Worm (Caenorhabditis elegans) whole organism, L1 larva: ENCODE results near the gene F55A11.6.
A peak's percentile ranks its signal among the peaks of the same experiment; 100 is the strongest.

Experiments
- C16A3.4 ChIP-seq: fragments of 150-350 bp; optimal IDR thresholded peaks from 2 replicates; lab custom pipeline; 2014; ENCODE audit warnings: missing biosample characterization, missing genetic modification characterization
- C34B4.2 ChIP-seq: sonication (generic microtip); optimal IDR thresholded peaks from 2 replicates; lab custom pipeline; 2017; ENCODE audit warnings: mild to moderate bottlenecking, missing genetic modification characterization, missing compliant biosample characterization
- alr-1 ChIP-seq: fragments of 200-800 bp; sonication (Bioruptor generic); optimal IDR thresholded peaks from 2 replicates; lab custom pipeline; 2018; ENCODE audit warnings: borderline replicate concordance, mild to moderate bottlenecking, missing genetic modification characterization, missing compliant biosample characterization
- aly-2 ChIP-seq: fragments of 150-350 bp; optimal IDR thresholded peaks from 2 replicates; lab custom pipeline; 2014; ENCODE audit warnings: missing biosample characterization, missing genetic modification characterization
- ceh-63 ChIP-seq: fragments of 200-800 bp; sonication (Bioruptor generic); optimal IDR thresholded peaks from 2 replicates; lab custom pipeline; 2018; ENCODE audit warnings: mild to moderate bottlenecking, missing genetic modification characterization, missing compliant biosample characterization
- ceh-82 ChIP-seq, 3 experiments: fragments of 150-350 bp in 1 of 3; sonication (generic microtip) in 2 of 3; optimal IDR thresholded peaks; 2 replicates each; lab custom pipeline; 2014 to 2017; ENCODE audit warnings: missing biosample characterization in 3 of 3, missing genetic modification characterization in 3 of 3
- ceh-90 ChIP-seq: sonication (generic microtip); optimal IDR thresholded peaks from 2 replicates; lab custom pipeline; 2016; ENCODE audit warnings: missing genetic modification characterization, missing compliant biosample characterization
- dsc-1 ChIP-seq: sonication (generic microtip); optimal IDR thresholded peaks from 2 replicates; lab custom pipeline; 2016; ENCODE audit warnings: mild to moderate bottlenecking, missing genetic modification characterization, missing compliant biosample characterization
- efl-1 ChIP-seq, 4 experiments: fragments of 150-350 bp; optimal IDR thresholded peaks in 3 of 4; peaks in 1 of 4; 1 replicate in 1 of 4; 2 replicates in 3 of 4; lab custom pipeline; 2014; ENCODE audit warnings: missing biosample characterization in 2 of 4, missing genetic modification characterization in 2 of 4, missing genetic modification reagents in 2 of 4
- egl-13 ChIP-seq: sonication (generic microtip); optimal IDR thresholded peaks from 2 replicates; lab custom pipeline; 2016; ENCODE audit warnings: missing genotype, missing genetic modification reagents, missing genetic modification characterization, missing compliant biosample characterization
- egl-27 ChIP-seq, 2 experiments: fragments of 150-350 bp in 1 of 2; sonication (generic microtip); optimal IDR thresholded peaks; 3 replicates each; lab custom pipeline; 2017 to 2018; ENCODE audit warnings: missing biosample characterization in 2 of 2, missing genetic modification characterization in 2 of 2, missing genetic modification reagents in 2 of 2
- elt-2 ChIP-seq: sonication (generic microtip); optimal IDR thresholded peaks from 2 replicates; lab custom pipeline; 2016; ENCODE audit warnings: missing genetic modification characterization, mild to moderate bottlenecking, inconsistent platforms, missing compliant biosample characterization, missing genetic modification reagents
- ets-5 ChIP-seq: fragments of 200-800 bp; sonication (Bioruptor generic); IDR thresholded peaks from 2 replicates; pipeline ENCODE4 v1.3.6; 2022; ENCODE audit warnings: missing genetic modification characterization, missing compliant biosample characterization
- fkh-10 ChIP-seq: sonication (generic microtip); optimal IDR thresholded peaks from 2 replicates; lab custom pipeline; 2017; ENCODE audit warnings: missing biosample characterization, missing genetic modification reagents, missing genetic modification characterization
- fos-1 ChIP-seq: fragments of 150-350 bp; optimal IDR thresholded peaks from 2 replicates; lab custom pipeline; 2014; ENCODE audit warnings: missing biosample characterization, missing genetic modification characterization
- grh-1 ChIP-seq: fragments of 200-800 bp; sonication (Bioruptor generic); IDR thresholded peaks from 2 replicates; pipeline ENCODE4 v1.3.6; 2022; ENCODE audit warnings: missing genetic modification reagents, missing genetic modification characterization, missing compliant biosample characterization
- hpl-2 ChIP-seq: fragments of 150-350 bp; optimal IDR thresholded peaks from 2 replicates; lab custom pipeline; 2014; ENCODE audit warnings: missing biosample characterization, missing genetic modification reagents, missing genetic modification characterization
- irx-1 ChIP-seq: sonication (generic microtip); optimal IDR thresholded peaks from 2 replicates; lab custom pipeline; 2016; ENCODE audit warnings: missing genetic modification characterization, missing compliant biosample characterization
- lin-13 ChIP-seq: fragments of 150-350 bp; optimal IDR thresholded peaks from 2 replicates; lab custom pipeline; 2014; ENCODE audit warnings: missing biosample characterization, missing genetic modification reagents, missing genetic modification characterization
- lin-14 ChIP-seq: fragments of 200-800 bp; sonication (Bioruptor generic); optimal IDR thresholded peaks from 2 replicates; lab custom pipeline; 2018; ENCODE audit warnings: mild to moderate bottlenecking, missing genetic modification characterization, moderate library complexity, missing compliant biosample characterization
- lin-15B ChIP-seq: fragments of 150-350 bp; sonication (generic microtip); optimal IDR thresholded peaks from 3 replicates; lab custom pipeline; 2014; ENCODE audit warnings: missing biosample characterization, missing genetic modification characterization
- lin-35 ChIP-seq, 2 experiments: fragments of 150-350 bp; optimal IDR thresholded peaks; 2 replicates each; lab custom pipeline; 2014; ENCODE audit warnings: missing biosample characterization in 2 of 2, missing genetic modification characterization in 2 of 2, missing genetic modification reagents in 2 of 2
- mab-9 ChIP-seq: fragments of 200-800 bp; sonication (Bioruptor generic); IDR thresholded peaks from 2 replicates; pipeline ENCODE4 v1.3.6; 2022; ENCODE audit warnings: missing genetic modification reagents, missing genetic modification characterization, missing compliant biosample characterization
- mep-1 ChIP-seq: fragments of 150-350 bp; optimal IDR thresholded peaks from 2 replicates; lab custom pipeline; 2014; ENCODE audit warnings: missing biosample characterization, missing genetic modification characterization
- nhr-12 ChIP-seq: sonication (generic microtip); optimal IDR thresholded peaks from 2 replicates; lab custom pipeline; 2017; ENCODE audit warnings: missing biosample characterization, missing genetic modification characterization
- nhr-19 ChIP-seq: fragments of 200-800 bp; sonication (Bioruptor generic); conservative IDR thresholded peaks from 2 replicates; pipeline ENCODE4 v1.3.6; 2022; ENCODE audit warnings: missing genetic modification characterization, missing compliant biosample characterization
- nhr-20 ChIP-seq: sonication (generic microtip); optimal IDR thresholded peaks from 2 replicates; lab custom pipeline; 2016; ENCODE audit warnings: mild to moderate bottlenecking, missing genetic modification characterization, missing compliant biosample characterization
- nhr-237 ChIP-seq: fragments of 150-350 bp; optimal IDR thresholded peaks from 2 replicates; lab custom pipeline; 2014; ENCODE audit warnings: missing biosample characterization, missing genetic modification characterization
- nhr-28 ChIP-seq: fragments of 150-350 bp; optimal IDR thresholded peaks from 2 replicates; lab custom pipeline; 2014; ENCODE audit warnings: missing biosample characterization, missing genetic modification characterization
- nhr-47 ChIP-seq: sonication (generic microtip); optimal IDR thresholded peaks from 2 replicates; lab custom pipeline; 2016; ENCODE audit warnings: mild to moderate bottlenecking, missing genetic modification characterization, moderate library complexity, missing compliant biosample characterization
- nhr-76 ChIP-seq: sonication (generic microtip); optimal IDR thresholded peaks from 2 replicates; lab custom pipeline; 2017; ENCODE audit warnings: missing biosample characterization, missing genetic modification characterization
- nhr-84 ChIP-seq: sonication (generic microtip); optimal IDR thresholded peaks from 2 replicates; lab custom pipeline; 2017; ENCODE audit warnings: missing biosample characterization, missing genetic modification characterization
- nhr-85 ChIP-seq: sonication (generic microtip); peaks from one replicate; lab custom pipeline; 2016; ENCODE audit warnings: missing genetic modification characterization, inconsistent platforms, missing compliant biosample characterization
- nhr-90 ChIP-seq: sonication (generic microtip); optimal IDR thresholded peaks from 2 replicates; lab custom pipeline; 2016; ENCODE audit warnings: mild to moderate bottlenecking, missing genetic modification characterization, missing compliant biosample characterization; ENCODE audit not compliant: poor library complexity
- pag-3 ChIP-seq: sonication (generic microtip); optimal IDR thresholded peaks from 2 replicates; lab custom pipeline; 2017; ENCODE audit warnings: missing genetic modification characterization, mild to moderate bottlenecking, missing compliant biosample characterization, antibody characterized with exemption, borderline replicate concordance; ENCODE audit not compliant: insufficient read depth
- pax-3 ChIP-seq: fragments of 200-800 bp; sonication (Bioruptor generic); optimal IDR thresholded peaks from 2 replicates; lab custom pipeline; 2018; ENCODE audit warnings: mild to moderate bottlenecking, missing genetic modification characterization, moderate library complexity, missing compliant biosample characterization
- pqm-1 ChIP-seq: sonication (generic microtip); optimal IDR thresholded peaks from 3 replicates; lab custom pipeline; 2017; ENCODE audit warnings: missing biosample characterization, missing genetic modification characterization
- rnt-1 ChIP-seq: sonication (generic microtip); optimal IDR thresholded peaks from 2 replicates; lab custom pipeline; 2016; ENCODE audit warnings: mild to moderate bottlenecking, missing genetic modification characterization, moderate library complexity, missing compliant biosample characterization
- snu-23 ChIP-seq: sonication (generic microtip); optimal IDR thresholded peaks from 2 replicates; lab custom pipeline; 2016; ENCODE audit warnings: missing genetic modification characterization, missing compliant biosample characterization
- sox-4 ChIP-seq: sonication (generic microtip); optimal IDR thresholded peaks from 2 replicates; lab custom pipeline; 2016; ENCODE audit warnings: missing genetic modification characterization, missing compliant biosample characterization
- sptf-1 ChIP-seq: fragments of 150-350 bp; optimal IDR thresholded peaks from 2 replicates; lab custom pipeline; 2014; ENCODE audit warnings: missing biosample characterization, missing genetic modification characterization
- swsn-7 ChIP-seq: sonication (generic microtip); optimal IDR thresholded peaks from 2 replicates; lab custom pipeline; 2016; ENCODE audit warnings: missing genetic modification characterization, missing compliant biosample characterization
- tbx-2 ChIP-seq: sonication (generic microtip); optimal IDR thresholded peaks from 2 replicates; lab custom pipeline; 2016; ENCODE audit warnings: missing genetic modification characterization, missing compliant biosample characterization
- unc-30 ChIP-seq: sonication (generic microtip); optimal IDR thresholded peaks from 2 replicates; lab custom pipeline; 2017; ENCODE audit warnings: missing biosample characterization, missing genetic modification characterization
- unc-62 ChIP-seq: fragments of 150-350 bp; optimal IDR thresholded peaks from 2 replicates; lab custom pipeline; 2014; ENCODE audit warnings: missing biosample characterization, missing genetic modification reagents, missing genetic modification characterization
- unc-86 ChIP-seq: sonication (generic microtip); optimal IDR thresholded peaks from 2 replicates; lab custom pipeline; 2016; ENCODE audit warnings: missing genetic modification characterization, missing compliant biosample characterization
- unc-98 ChIP-seq: fragments of 200-800 bp; sonication (Bioruptor generic); IDR thresholded peaks from 2 replicates; pipeline ENCODE4 v1.3.6; 2022; ENCODE audit warnings: missing genetic modification characterization, missing compliant biosample characterization
- vab-15 ChIP-seq: sonication (generic microtip); optimal IDR thresholded peaks from 2 replicates; lab custom pipeline; 2017; ENCODE audit warnings: missing genotype, mild to moderate bottlenecking, missing genetic modification characterization, missing compliant biosample characterization
- ztf-4 ChIP-seq: fragments of 150-350 bp; optimal IDR thresholded peaks from 2 replicates; lab custom pipeline; 2014; ENCODE audit warnings: missing biosample characterization, missing genetic modification characterization

Gene F55A11.6

DNA sequence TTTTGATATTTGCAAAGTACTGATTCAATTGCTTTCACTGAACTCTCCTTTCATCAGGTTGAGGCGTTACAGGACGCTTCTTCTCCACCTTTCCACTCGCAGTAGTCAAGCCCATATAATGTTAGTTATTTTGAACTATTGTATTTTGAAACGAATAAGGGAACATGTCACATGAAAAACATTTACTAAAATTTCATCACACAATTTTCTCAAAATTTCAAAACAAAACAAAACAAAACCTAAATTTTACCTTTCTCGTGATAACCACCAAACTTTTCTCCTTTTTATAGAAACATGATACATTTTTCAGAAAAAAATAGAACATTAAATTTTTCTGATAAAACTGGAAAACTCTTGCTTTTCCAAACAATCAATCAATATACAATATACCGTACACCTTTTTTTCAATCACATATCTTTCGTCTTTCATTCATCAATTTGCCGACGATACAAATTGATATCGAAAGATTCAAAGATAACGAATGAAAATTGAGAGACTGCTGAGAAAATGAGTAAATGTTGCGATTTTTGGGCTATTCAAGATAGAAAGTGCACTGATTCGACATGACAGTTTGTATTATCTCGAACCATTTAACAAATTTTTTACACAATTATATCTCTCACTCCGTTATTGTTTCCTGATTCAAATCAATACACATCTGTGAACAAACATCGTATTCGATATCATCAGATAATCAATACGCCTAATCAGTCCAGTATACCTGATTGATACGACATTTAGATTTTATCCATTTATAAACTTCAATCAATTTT is 24.6 kb downstream of the F55A11.6 start (continued):
- TF ChIP-seq nhr-76 (tag; lab: Kevin White, UChicago): no peak

DNA sequence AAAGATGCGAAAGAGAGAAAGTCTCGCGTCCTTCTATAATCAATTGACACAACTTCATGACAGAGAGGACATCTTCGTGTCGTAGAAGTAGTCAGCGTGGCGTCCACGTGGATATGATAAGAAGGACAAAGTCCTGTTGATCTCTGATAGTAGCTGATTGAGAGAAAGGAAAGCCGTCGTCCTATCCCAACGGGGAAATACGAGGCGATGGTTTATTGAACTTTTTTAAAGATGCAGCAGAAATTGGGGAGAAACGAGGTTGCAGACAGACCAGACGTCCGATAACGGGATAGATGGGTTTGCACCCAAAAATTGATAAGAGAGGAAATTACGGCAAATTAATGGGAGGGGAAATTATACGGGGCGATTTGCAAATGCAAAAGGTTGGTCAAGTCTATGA is 25.9 kb downstream of the F55A11.6 start:
- TF ChIP-seq nhr-237 (tag; lab: Kevin White, UChicago) (no peak), fkh-10 (GFP tag; lab: Kevin White, UChicago) (no peak), lin-15B (tag; lab: Kevin White, UChicago) (no peak), nhr-20 (peak; percentile 95), nhr-90 (tag; lab: Kevin White, UChicago) (peak; percentile 89), C16A3.4 (tag; lab: Kevin White, UChicago) (peak; percentile 48), ceh-90 (tag; lab: Kevin White, UChicago) (no peak), lin-35 (GFP tag; optimal IDR thresholded peaks at IDR 0.05; lab: Kevin White, UChicago) (peak in 1 of 2 experiments; percentile 69), sptf-1 (tag; lab: Kevin White, UChicago) (no peak), alr-1 (tag; lab: Kevin White, UChicago) (no peak), pag-3 (tag; lab: Kevin White, UChicago) (no peak), hpl-2 (GFP tag; lab: Kevin White, UChicago) (no peak), aly-2 (no peak), mep-1 (peak; percentile 36), efl-1 (optimal IDR thresholded peaks at IDR 0.05; lab: Kevin White, UChicago) (no peak), efl-1 (GFP tag; optimal IDR thresholded peaks at IDR 0.05 in 1 of 2; lab: Kevin White, UChicago) (peak in 1 of 2 experiments; percentile 1), lin-14 (GFP tag; lab: Kevin White, UChicago) (peak; percentile 89), nhr-28 (tag; lab: Kevin White, UChicago) (no peak), ceh-63 (GFP tag; lab: Kevin White, UChicago) (no peak), vab-15 (tag; lab: Kevin White, UChicago) (no peak), unc-30 (tag; lab: Kevin White, UChicago) (no peak), grh-1 (GFP tag; lab: Robert Waterston, UW) (peak; percentile 86), nhr-76 (tag; lab: Kevin White, UChicago) (no peak), ets-5 (no peak), rnt-1 (no peak), lin-13 (GFP tag; lab: Kevin White, UChicago) (peak; percentile 11), nhr-47 (tag; lab: Kevin White, UChicago) (peak; percentile 73), nhr-84 (tag; lab: Kevin White, UChicago) (no peak), unc-86 (tag; lab: Kevin White, UChicago) (no peak), sox-4 (no peak), nhr-85 (peak; percentile 99), mab-9 (GFP tag; lab: Robert Waterston, UW) (no peak), nhr-19 (GFP tag; lab: Robert Waterston, UW) (peak; percentile 81), pqm-1 (no peak), snu-23 (peak; percentile 77), elt-2 (no peak), irx-1 (tag; lab: Kevin White, UChicago) (no peak), ztf-4 (tag; lab: Kevin White, UChicago) (peak; percentile 55), egl-13 (tag; lab: Kevin White, UChicago) (no peak), unc-98 (no peak), ceh-82 (tag; optimal IDR thresholded peaks at IDR 0.05; lab: Kevin White, UChicago) (no peak), C34B4.2 (no peak), pax-3 (tag; lab: Kevin White, UChicago) (no peak), fos-1 (tag; lab: Kevin White, UChicago) (no peak), nhr-12 (no peak), unc-62 (GFP tag; lab: Kevin White, UChicago) (no peak), tbx-2 (peak; percentile 84), dsc-1 (no peak), egl-27 (tag; optimal IDR thresholded peaks at IDR 0.05; lab: Kevin White, UChicago) (peak in 1 of 2 experiments; percentile 60), swsn-7 (tag; lab: Kevin White, UChicago) (peak; percentile 19)
